Fruit fly (Drosophila melanogaster) whole organism, larva: Measurements from ENCODE around the gene CG43220.

Source experiments
- noc ChIP-seq: fragments of 200-800 bp; sonication (Bioruptor generic); optimal IDR thresholded peaks from 3 replicates; lab custom pipeline; 2019; ENCODE audit warnings: missing biosample characterization, mild to moderate bottlenecking, missing genetic modification characterization, moderate library complexity

The CG43220 gene

DNA sequence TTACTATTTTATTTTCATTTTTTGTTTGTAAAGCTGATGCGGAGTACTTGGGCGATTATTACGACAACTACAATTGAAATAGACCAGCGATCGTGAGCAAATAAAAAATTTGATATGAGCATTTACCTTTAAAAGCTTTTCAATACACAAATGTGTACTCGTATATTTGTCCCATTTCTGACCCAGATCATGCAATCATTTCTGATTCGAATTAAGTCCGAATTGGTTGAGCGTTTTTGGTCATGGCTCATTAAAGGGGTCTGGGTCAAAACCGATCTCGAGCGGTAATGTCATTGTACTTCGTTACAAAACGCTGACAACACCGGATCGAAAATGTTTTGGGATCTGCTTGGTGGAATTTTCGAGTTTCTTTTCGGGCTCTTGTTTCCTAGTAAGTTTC is at the start of gene CG43220:
CG43220 (plus strand) TSS at position 301 of the 400 bp plus-strand sequence.
- TF ChIP-seq noc (tag; lab: Kevin White, UChicago) = no peak

DNA sequence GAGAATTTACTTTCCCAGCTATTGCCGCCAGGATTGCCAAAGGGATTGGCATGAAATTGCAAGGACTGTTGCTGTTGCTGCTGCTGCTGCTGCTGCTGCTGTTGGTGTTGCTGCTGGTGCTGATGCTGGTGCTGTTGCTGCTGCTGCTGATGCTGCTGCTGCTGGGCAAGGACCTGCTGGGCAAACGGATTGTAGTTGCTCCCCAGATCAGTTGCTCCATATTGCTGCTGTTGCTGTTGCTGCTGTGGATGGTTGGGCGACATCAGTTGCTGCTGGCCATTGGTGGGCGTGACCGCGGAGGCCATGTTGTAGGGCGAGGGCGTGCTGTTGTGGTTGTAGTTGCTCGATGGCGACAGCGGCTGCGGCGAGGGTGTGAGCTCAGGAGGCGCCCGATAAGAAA is 48.8 kb upstream of the CG43220 start:
- TF ChIP-seq noc (tag; lab: Kevin White, UChicago) = no peak

DNA sequence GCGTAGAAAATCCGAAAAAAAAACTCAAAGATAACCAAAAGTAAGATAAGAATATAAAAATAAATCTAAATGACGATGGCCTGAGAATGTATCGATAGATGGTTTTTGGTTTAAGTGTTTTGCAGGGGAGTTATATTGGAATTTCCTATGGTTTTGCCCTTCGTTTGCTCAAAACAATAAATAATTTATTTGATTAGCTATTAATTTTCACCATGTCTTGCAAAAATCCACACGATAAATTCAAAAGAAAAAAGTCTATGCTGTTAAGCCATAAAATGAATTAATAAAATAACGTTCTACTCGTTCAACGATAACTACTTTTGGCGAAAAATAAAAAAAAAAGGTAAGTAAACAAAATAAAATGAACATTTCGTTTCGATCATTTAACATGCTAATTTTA is 39.3 kb upstream of the CG43220 start:
- no peak for TF ChIP-seq noc (tag; lab: Kevin White, UChicago)

DNA sequence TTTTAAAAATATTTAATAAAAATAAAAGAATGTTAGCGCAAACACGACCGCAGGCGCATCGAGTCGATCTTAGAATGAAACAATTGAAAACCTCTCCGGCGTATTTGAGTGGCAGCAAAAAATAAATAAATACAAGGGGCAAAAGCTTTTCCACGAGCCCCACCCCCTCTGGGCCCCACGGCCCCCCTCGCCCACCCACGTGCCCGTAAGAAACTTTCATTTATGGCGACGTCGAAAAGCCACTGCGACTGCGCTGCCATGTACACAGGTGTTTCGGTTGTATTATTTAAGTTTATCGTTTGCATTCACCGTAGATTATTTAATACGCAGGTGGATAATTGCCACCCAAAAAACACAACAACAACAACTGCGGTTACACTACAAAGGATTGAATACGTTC is 37.9 kb upstream of the CG43220 start:
- no peak for TF ChIP-seq noc (tag; lab: Kevin White, UChicago)

DNA sequence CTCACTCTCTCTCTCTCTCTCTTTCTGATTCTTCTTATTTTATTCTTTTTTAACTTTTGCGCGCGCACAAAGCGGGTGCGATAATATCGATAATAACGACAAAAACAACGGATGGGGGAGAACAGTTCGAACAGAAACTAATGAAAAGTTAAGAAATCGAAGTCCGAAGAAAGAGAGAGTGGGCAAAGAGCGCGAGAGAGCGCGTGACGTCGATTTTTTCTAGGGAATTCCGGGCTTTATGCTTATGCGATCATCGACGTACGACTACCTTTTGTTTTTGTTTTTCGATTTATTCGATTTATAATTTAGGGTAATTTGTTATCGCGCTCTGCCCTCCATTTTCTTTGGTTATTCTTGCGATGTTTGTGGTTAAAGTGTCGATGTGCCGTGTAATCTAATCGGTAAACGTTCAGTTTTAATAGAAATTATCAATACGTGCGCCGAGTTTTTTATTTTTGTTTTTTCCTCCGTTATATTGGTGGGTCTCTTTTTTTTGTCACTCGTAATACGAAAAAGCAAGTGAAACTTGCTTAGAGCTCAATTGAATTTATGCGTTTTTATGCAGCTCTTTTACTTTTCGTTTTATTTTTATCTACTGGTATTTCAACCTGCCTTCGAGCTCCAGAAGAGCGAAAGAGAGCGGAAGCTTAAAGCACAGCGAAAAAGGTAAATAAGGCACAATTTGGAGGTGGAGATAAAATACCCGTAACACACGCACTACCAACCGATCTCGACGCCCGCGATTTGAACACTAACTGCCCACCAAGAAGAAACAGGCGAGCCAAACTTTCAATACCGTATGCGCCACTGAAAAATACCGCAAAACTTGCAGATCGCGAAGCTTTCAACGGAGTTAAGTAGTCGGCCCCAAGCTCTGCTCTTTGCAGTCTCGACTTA is 36.5 kb upstream of the CG43220 start, which contains the start of gene dl:
dl (minus strand) TSS at position 757 of the 897 bp plus-strand sequence.
- peak; percentile 16 for TF ChIP-seq noc (tag; lab: Kevin White, UChicago)

DNA sequence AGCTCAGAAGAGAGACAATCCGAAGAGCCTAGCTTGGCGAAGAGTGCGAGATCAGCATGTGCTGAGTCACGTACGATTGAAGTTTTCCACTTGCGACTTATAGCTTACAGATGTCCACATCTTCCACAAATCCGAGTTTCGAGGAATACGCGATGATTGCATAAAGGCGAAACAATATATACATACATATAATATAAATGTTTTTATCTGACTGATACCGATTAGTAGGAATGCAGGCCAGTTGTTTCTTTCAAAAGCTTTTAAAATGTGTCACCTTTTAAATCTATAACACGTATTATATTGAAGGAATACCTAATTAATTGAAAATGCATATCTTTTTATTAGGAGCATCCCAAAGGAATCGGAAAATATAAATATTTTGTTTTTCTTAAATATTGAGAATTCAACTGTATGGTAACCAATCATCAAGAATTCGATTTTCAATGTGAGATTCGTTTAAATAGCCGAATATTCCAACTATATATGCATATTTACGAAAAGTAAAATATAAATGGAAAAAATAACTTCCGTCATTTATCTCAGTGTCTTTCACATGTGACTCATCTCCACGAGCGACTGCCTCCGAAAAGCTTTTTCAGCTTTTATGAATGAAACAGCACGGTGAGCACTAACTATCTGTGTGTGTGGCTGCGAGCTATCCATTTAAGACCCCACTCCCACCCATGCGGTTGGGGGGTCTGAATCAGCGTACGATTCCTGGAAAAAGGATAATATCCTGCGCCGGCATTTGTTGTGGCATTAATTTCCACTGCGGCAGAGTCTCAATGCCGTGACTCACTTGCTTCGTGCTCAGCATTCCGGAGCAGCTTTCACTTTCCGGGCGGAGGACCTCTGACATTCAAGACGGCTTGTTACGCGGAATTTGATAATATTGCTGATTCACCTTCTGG is 35.6 kb upstream of the CG43220 start:
- peak; percentile 84 for TF ChIP-seq noc (tag; lab: Kevin White, UChicago)

DNA sequence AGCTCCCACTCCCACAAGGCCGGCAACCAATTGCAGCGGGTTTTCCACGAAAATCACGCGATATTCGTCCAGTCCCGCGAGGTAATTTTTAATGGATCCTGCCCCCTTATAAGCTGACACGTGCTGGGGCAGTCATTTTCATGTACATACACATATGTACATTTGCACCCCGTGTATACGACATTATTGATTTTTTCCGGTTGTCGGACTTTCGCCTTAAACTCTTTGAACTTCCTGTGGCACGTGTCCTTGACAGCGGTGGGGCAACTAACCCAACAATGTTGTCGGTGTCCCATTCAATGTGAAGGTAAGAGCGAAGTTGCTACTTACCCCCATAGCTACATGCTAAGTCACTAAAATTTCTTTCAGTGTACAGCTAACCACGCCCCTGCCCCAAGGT is 34.3 kb upstream of the CG43220 start:
- TF ChIP-seq noc (tag; lab: Kevin White, UChicago) = no peak

DNA sequence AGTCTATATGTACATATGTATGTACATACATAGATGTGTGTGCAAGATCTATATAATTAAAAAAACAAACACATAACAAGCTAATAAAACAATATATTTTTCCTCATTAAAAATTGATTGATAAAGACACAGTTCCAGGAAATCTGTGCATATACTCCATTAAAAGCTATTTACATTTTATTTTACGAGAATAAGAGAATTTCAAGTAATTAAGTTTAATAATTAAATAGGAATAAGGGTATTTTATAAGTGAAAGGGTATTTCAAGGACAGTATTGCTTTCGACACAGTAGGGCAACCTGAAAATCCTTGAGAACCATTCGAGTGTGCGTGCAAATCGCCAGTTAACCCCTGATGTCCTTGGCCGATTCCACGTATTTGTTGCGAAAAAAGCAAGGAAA is 33.7 kb upstream of the CG43220 start, which contains the start of gene CG5050:
CG5050 (plus strand) TSS at position 301 of the 400 bp plus-strand sequence.
- TF ChIP-seq noc (tag; lab: Kevin White, UChicago) = no peak

DNA sequence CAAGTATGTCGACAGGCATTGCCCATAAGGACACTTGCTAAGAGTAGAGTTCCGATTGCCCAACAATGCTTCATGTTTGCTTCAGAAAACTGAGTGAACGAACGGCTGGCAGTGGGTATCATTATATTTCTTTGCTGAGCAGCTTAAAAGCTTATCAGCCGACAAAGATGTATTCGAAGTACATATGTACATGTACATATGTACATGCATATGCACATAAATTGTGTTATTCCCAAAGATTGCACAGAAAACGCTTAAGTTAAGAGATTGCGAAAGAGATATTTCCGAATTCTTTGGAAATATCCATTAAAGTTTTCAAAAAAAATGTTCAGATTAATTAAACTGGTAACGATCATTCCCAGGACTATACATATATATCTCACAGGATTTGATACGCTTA is 30.5 kb upstream of the CG43220 start, which contains the start of gene SPH93:
SPH93 (minus strand) TSS at position 101 of the 400 bp plus-strand sequence.
- TF ChIP-seq noc (tag; lab: Kevin White, UChicago) = no peak

DNA sequence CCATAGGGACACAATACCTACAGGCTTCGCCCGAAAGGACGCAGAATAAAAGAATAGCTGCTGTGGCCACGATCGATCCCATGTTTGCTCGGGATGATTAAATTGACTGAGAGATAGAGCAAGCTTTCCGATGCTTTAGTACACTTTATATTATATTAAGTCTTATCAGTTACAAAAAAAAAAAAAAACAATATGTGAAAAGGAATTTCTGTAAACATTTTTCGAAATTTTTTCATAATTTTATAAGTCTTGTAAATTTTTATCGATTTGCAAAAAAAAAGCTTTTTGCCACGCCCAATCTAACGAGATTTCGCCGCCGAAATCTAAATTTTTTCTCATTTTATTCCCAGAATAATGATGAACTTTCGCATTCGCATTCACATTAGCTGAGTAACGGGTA is 28.4 kb upstream of the CG43220 start, which contains the start of gene CG18563:
CG18563 (minus strand) TSS at position 101 of the 400 bp plus-strand sequence.
- TF ChIP-seq noc (tag; lab: Kevin White, UChicago) = no peak

DNA sequence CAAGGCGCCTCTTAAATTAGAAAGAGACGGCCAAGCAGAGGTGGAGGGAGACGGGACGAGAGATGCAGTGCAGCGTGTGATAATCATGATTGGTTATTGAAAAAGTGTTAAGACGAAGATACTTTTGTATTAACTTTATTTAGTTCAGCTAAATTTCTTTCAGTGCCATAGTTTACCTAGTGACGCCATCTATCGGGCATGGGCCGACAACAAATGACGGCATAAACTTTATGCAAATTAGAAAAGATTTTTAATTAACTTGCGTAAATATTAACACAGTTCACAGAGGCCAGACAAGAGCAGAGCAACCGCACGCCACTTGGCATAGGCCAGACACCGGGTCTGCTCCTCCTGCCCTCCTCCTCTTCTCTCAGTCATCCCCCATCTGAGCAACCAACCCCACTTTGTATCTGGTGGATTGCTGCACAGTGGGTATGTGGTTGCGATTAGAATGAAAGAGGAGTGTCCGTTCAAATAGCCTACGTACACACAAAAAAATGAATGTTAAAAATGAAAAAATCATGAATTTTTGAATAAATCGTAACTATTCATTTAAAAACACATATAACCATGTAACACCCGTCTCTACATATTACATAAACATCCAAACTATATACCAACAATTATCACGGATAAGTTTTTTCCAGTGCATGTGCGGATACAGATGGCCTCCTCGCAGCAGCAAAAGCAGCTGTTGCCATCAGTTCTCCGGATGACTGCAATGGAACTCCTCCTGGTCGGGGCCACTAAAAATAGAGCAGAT is 20.3 kb upstream of the CG43220 start:
- TF ChIP-seq noc (tag; lab: Kevin White, UChicago) = no peak

DNA sequence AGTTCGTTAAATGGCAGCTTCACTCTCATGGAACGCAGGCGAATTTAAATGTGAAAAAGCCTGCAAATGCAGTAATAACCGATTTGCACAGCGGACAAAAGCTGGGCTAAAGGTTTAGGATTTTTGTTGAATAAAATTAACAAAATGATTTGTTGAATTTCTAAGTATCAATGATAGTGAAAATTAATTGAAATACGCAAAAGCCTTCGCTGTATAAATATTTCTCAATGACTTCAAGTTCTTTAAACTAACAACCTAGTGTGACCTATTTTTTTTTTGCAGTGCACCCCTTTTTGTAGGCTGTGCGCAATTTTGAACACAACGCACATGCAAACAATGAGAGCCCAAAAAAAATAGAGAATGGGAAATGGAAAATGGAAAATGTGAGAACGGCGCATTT is 19.4 kb upstream of the CG43220 start:
- no peak for TF ChIP-seq noc (tag; lab: Kevin White, UChicago)

DNA sequence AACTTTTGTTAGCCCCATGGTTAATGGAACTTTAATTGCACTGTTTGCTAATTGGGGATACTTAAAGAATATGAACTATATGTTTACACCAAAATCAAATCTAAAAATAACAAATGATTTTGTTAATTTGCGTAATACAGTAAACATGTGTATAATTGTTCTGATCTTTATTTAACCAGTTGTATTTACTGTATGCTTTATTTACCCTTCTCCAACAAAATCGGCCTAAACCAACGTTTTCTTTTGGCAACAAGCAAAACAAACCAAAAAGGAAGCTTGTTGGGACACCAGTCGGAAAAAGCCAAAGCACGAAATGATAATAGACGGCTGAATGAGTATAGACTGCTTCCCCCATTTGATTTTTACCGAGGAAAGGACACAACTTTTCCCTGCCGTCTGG is 15.7 kb upstream of the CG43220 start:
- peak; percentile 79 for TF ChIP-seq noc (tag; lab: Kevin White, UChicago)

DNA sequence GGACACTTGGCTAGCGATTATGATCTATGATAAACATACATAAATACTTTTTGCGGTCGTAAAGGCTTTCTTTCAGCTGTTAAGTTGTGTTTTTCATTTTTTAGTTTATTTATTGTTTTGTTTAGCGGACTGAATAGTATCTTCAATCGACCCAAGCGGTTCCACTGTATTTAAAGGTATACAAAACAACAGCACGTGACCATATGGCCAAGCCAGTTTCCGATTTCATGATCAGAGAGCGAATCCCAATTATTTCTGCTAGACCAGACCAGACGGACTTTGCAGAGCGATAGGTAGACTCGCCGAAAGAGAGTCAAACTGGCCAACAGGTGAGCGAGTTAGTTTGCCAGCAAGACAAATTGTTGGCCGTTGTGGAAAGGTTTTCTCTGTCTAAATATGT is 14.8 kb upstream of the CG43220 start, which contains the start of gene Sgt:
Sgt (plus strand) TSS at position 80 of the 400 bp plus-strand sequence.
- TF ChIP-seq noc (tag; lab: Kevin White, UChicago) = no peak
